Fruit fly (Drosophila melanogaster): ENCODE results near the gene Spn77Bc.

Spn77Bc gene

dm6 chr3L:20387843-20388163 is 45.4 kb downstream of the Spn77Bc start:
- TF ChIP-seq Jra (GFP tag; optimal IDR thresholded peaks at IDR 0.05) (no peak), sv (GFP tag; optimal IDR thresholded peaks at IDR 0.05) (no peak), woc (GFP tag; optimal IDR thresholded peaks at IDR 0.05) (no peak), usp (GFP tag; optimal IDR thresholded peaks at IDR 0.05) (no peak), rgr (GFP tag; optimal IDR thresholded peaks at IDR 0.05) (no peak), GATAd (GFP tag; optimal IDR thresholded peaks at IDR 0.05) (no peak), h (GFP tag; optimal IDR thresholded peaks at IDR 0.05) (no peak)

- TF ChIP-seq fru (GFP tag; optimal IDR thresholded peaks at IDR 0.05) (peak; percentile 24), Rel (GFP tag; optimal IDR thresholded peaks at IDR 0.05) (no peak), Rel (tag; optimal IDR thresholded peaks at IDR 0.05) (no peak), Vsx2 (GFP tag; optimal IDR thresholded peaks at IDR 0.05; ENCODE audit: partially characterized antibody) (no peak), brk (GFP tag; optimal IDR thresholded peaks at IDR 0.05) (peak; percentile 20), jim (GFP tag; optimal IDR thresholded peaks at IDR 0.05) (no peak), rgr (GFP tag; optimal IDR thresholded peaks at IDR 0.05) (peak; percentile 51), sage (GFP tag; optimal IDR thresholded peaks at IDR 0.05) (no peak), Hnf4 (GFP tag; optimal IDR thresholded peaks at IDR 0.05) (no peak), foxo (GFP tag; optimal IDR thresholded peaks at IDR 0.05) (peak in 1 of 2 experiments; percentile 44), ey (GFP tag; optimal IDR thresholded peaks at IDR 0.05) (peak; percentile 57), OdsH (GFP tag; optimal IDR thresholded peaks at IDR 0.05) (peak; percentile 40), h (GFP tag; optimal IDR thresholded peaks at IDR 0.05) (peak; percentile 73), dmrt93B (GFP tag; optimal IDR thresholded peaks at IDR 0.05) (no peak), HLH106 (tag; optimal IDR thresholded peaks at IDR 0.05) (no peak), Abd-B (GFP tag; optimal IDR thresholded peaks at IDR 0.05) (no peak), Dfd (GFP tag; optimal IDR thresholded peaks at IDR 0.05) (no peak), Myc (optimal IDR thresholded peaks at IDR 0.05) (no peak)
These were observed 46.5 kb downstream of the Spn77Bc start for dm6 chr3L:20388983-20389382.

- peak; percentile 11 for TF ChIP-seq Jra (GFP tag; optimal IDR thresholded peaks at IDR 0.05)
- no peak for TF ChIP-seq CG9705 (GFP tag; optimal IDR thresholded peaks at IDR 0.05)
- TF ChIP-seq ey (GFP tag; optimal IDR thresholded peaks at IDR 0.05) = no peak
- TF ChIP-seq CrebA (GFP tag; optimal IDR thresholded peaks at IDR 0.05; ENCODE audit: borderline replicate concordance) = no peak
- TF ChIP-seq N (GFP tag; optimal IDR thresholded peaks at IDR 0.05) = no peak
- no peak for TF ChIP-seq Hr78 (GFP tag; optimal IDR thresholded peaks at IDR 0.05)
- no peak for TF ChIP-seq Hr83 (GFP tag; optimal IDR thresholded peaks at IDR 0.05; ENCODE audit: poor library complexity, severe bottlenecking)
- TF ChIP-seq Rel (GFP tag; optimal IDR thresholded peaks at IDR 0.05) = no peak
- peak; percentile 49 for TF ChIP-seq Rel (tag; optimal IDR thresholded peaks at IDR 0.05)
- TF ChIP-seq dl (GFP tag; optimal IDR thresholded peaks at IDR 0.05; ENCODE audit: insufficient read depth in 1 of 2, partially characterized antibody in 2 of 2) = no peak
- no peak for TF ChIP-seq br (GFP tag; optimal IDR thresholded peaks at IDR 0.05)
- TF ChIP-seq tai (GFP tag; optimal IDR thresholded peaks at IDR 0.05) = no peak
- no peak for TF ChIP-seq Hnf4 (GFP tag; optimal IDR thresholded peaks at IDR 0.05)
- TF ChIP-seq rgr (GFP tag; optimal IDR thresholded peaks at IDR 0.05) = no peak
- no peak for TF ChIP-seq Sp1 (GFP tag; optimal IDR thresholded peaks at IDR 0.05)
- TF ChIP-seq lola (GFP tag; optimal IDR thresholded peaks at IDR 0.05) = no peak
- TF ChIP-seq brk (GFP tag; optimal IDR thresholded peaks at IDR 0.05) = no peak
- no peak for TF ChIP-seq Dif (GFP tag; optimal IDR thresholded peaks at IDR 0.05; ENCODE audit: partially characterized antibody)
- TF ChIP-seq h (GFP tag; optimal IDR thresholded peaks at IDR 0.05) = peak; percentile 8
- TF ChIP-seq OdsH (GFP tag; optimal IDR thresholded peaks at IDR 0.05) = no peak
- TF ChIP-seq dmrt93B (GFP tag; optimal IDR thresholded peaks at IDR 0.05) = no peak
These were observed 50.9 kb downstream of the Spn77Bc start, which contains the start of gene CG33969 for dm6 chr3L:20393357-20393756. TSS of gene CG33969 (minus strand) at chr3L:20393553.

Measured in whole organism, wandering third instar larva.